Fruit fly (Drosophila melanogaster) whole organism, embryonic: ENCODE results near the gene CG11263.

Source experiments
- Abd-B ChIP-seq: fragments of 200-800 bp; sonication (Bioruptor generic); optimal IDR thresholded peaks from 2 replicates; lab custom pipeline; 2018; ENCODE audit warnings: missing biosample characterization, mild to moderate bottlenecking, missing genetic modification characterization, moderate library complexity
- Adf1 ChIP-seq: fragments of 200-800 bp; sonication (Bioruptor generic); IDR thresholded peaks from 2 replicates; pipeline ENCODE4 v1.3.6; 2022; ENCODE audit warnings: missing biosample characterization, missing genetic modification characterization
- Atf3 ChIP-seq: fragments of 200-800 bp; sonication (Bioruptor generic); optimal IDR thresholded peaks from 3 replicates; lab custom pipeline; 2016; ENCODE audit warnings: missing biosample characterization, missing genetic modification characterization
- CG10431 ChIP-seq: fragments of 200-800 bp; sonication (Bioruptor generic); optimal IDR thresholded peaks from 3 replicates; lab custom pipeline; 2018; ENCODE audit warnings: missing biosample characterization, mild to moderate bottlenecking, missing genetic modification characterization
- CG10543 ChIP-seq: fragments of 200-800 bp; sonication (Bioruptor generic); optimal IDR thresholded peaks from 3 replicates; lab custom pipeline; 2017; ENCODE audit warnings: missing biosample characterization, mild to moderate bottlenecking, missing genetic modification characterization, moderate library complexity
- CG11085 ChIP-seq: fragments of 200-800 bp; sonication (Bioruptor generic); IDR thresholded peaks from 2 replicates; pipeline ENCODE4 v1.3.6; 2022; ENCODE audit warnings: missing biosample characterization, missing genetic modification characterization
- CG11398 ChIP-seq: fragments of 200-800 bp; sonication (Bioruptor generic); optimal IDR thresholded peaks from 2 replicates; lab custom pipeline; 2016; ENCODE audit warnings: missing biosample characterization, missing genetic modification characterization
- CG11696 ChIP-seq: fragments of 200-800 bp; sonication (Bioruptor generic); IDR thresholded peaks from 2 replicates; pipeline ENCODE4 v1.3.6; 2022; ENCODE audit warnings: missing biosample characterization, missing genetic modification characterization
- CG12236 ChIP-seq: fragments of 200-800 bp; sonication (Bioruptor generic); optimal IDR thresholded peaks from 2 replicates; lab custom pipeline; 2016; ENCODE audit warnings: missing biosample characterization, missing genetic modification characterization
- CG13296 ChIP-seq: fragments of 200-800 bp; sonication (Bioruptor generic); optimal IDR thresholded peaks from 3 replicates; lab custom pipeline; 2018; ENCODE audit warnings: missing biosample characterization, mild to moderate bottlenecking, missing genetic modification characterization
- CG15601 ChIP-seq: fragments of 200-800 bp; sonication (Bioruptor generic); optimal IDR thresholded peaks from 3 replicates; lab custom pipeline; 2019; ENCODE audit warnings: missing biosample characterization, mild to moderate bottlenecking, missing genetic modification characterization, moderate library complexity
- CG15696 ChIP-seq: fragments of 200-800 bp; sonication (Bioruptor generic); optimal IDR thresholded peaks from 2 replicates; lab custom pipeline; 2019; ENCODE audit warnings: missing biosample characterization, mild to moderate bottlenecking, missing genetic modification characterization, moderate library complexity
- CG1603 ChIP-seq: fragments of 200-800 bp; sonication (Bioruptor generic); optimal IDR thresholded peaks from 2 replicates; lab custom pipeline; 2019; ENCODE audit warnings: missing biosample characterization, mild to moderate bottlenecking, missing genetic modification characterization, moderate library complexity
- CG17328 ChIP-seq: fragments of 200-800 bp; sonication (Bioruptor generic); IDR thresholded peaks from 2 replicates; pipeline ENCODE4 v1.3.6; 2022; ENCODE audit warnings: missing biosample characterization, missing genetic modification characterization
- CG17802 ChIP-seq: fragments of 200-800 bp; sonication (Bioruptor generic); optimal IDR thresholded peaks from 2 replicates; lab custom pipeline; 2018; ENCODE audit warnings: missing biosample characterization, mild to moderate bottlenecking, missing genetic modification characterization, moderate library complexity
- CG18619 ChIP-seq: fragments of 200-800 bp; sonication (Bioruptor generic); optimal IDR thresholded peaks from 3 replicates; lab custom pipeline; 2017; ENCODE audit warnings: missing biosample characterization, mild to moderate bottlenecking, missing genetic modification characterization
- CG3065 ChIP-seq: fragments of 200-800 bp; sonication (Bioruptor generic); optimal IDR thresholded peaks from 2 replicates; lab custom pipeline; 2016; ENCODE audit warnings: missing biosample characterization, missing genetic modification characterization
- CG33557 ChIP-seq: fragments of 200-800 bp; sonication (Bioruptor generic); optimal IDR thresholded peaks from 2 replicates; lab custom pipeline; 2019; ENCODE audit warnings: missing biosample characterization, mild to moderate bottlenecking, missing genetic modification characterization, moderate library complexity
- CG4360 ChIP-seq: fragments of 200-800 bp; sonication (Bioruptor generic); IDR thresholded peaks from 2 replicates; pipeline ENCODE4 v1.3.6; 2022; ENCODE audit warnings: missing biosample characterization, missing genetic modification characterization
- CG4707 ChIP-seq: fragments of 200-800 bp; sonication (Bioruptor generic); optimal IDR thresholded peaks from 2 replicates; lab custom pipeline; 2018; ENCODE audit warnings: missing biosample characterization, mild to moderate bottlenecking, missing genetic modification characterization, moderate library complexity
- CG4820 ChIP-seq: fragments of 200-800 bp; sonication (Bioruptor generic); optimal IDR thresholded peaks from 3 replicates; lab custom pipeline; 2016; ENCODE audit warnings: missing biosample characterization, missing genetic modification characterization
- CG6791 ChIP-seq: fragments of 200-800 bp; sonication (Bioruptor generic); IDR thresholded peaks from 3 replicates; pipeline ENCODE4 v1.3.6; 2022; ENCODE audit warnings: missing biosample characterization, missing genetic modification characterization; ENCODE audit not compliant: partially characterized antibody
- CG7928 ChIP-seq: fragments of 200-800 bp; sonication (Bioruptor generic); optimal IDR thresholded peaks from 2 replicates; lab custom pipeline; 2017; ENCODE audit warnings: missing biosample characterization, mild to moderate bottlenecking, missing genetic modification characterization
- CG7963 ChIP-seq: fragments of 200-800 bp; sonication (Bioruptor generic); IDR thresholded peaks from 3 replicates; pipeline ENCODE4 v1.3.6; 2022; ENCODE audit warnings: missing biosample characterization, missing genetic modification characterization; ENCODE audit not compliant: partially characterized antibody
- CG8290 ChIP-seq, 3 experiments: fragments of 200-800 bp; sonication (Bioruptor generic); optimal IDR thresholded peaks; 2 replicates each; lab custom pipeline; 2016 to 2019; ENCODE audit warnings: missing biosample characterization in 3 of 3, missing genetic modification characterization in 3 of 3, mild to moderate bottlenecking in 2 of 3, moderate library complexity in 1 of 3
- CG9437 ChIP-seq: fragments of 200-800 bp; sonication (Bioruptor generic); optimal IDR thresholded peaks from 2 replicates; lab custom pipeline; 2018; ENCODE audit warnings: missing biosample characterization, mild to moderate bottlenecking, missing genetic modification characterization
- CG9727 ChIP-seq: fragments of 200-800 bp; sonication (Bioruptor generic); optimal IDR thresholded peaks from 3 replicates; lab custom pipeline; 2017; ENCODE audit warnings: missing biosample characterization, mild to moderate bottlenecking, missing genetic modification characterization
- Chrac-16 ChIP-seq: fragments of 200-800 bp; sonication (Bioruptor generic); optimal IDR thresholded peaks from 3 replicates; lab custom pipeline; 2016; ENCODE audit warnings: missing biosample characterization, missing genetic modification characterization
- CrebB ChIP-seq: fragments of 200-800 bp; sonication (Bioruptor generic); optimal IDR thresholded peaks from 3 replicates; lab custom pipeline; 2018; ENCODE audit warnings: missing biosample characterization, mild to moderate bottlenecking, missing genetic modification characterization
- Dll ChIP-seq: fragments of 200-800 bp; sonication (Bioruptor generic); IDR thresholded peaks from 4 replicates; pipeline ENCODE4 v1.3.6; 2022; ENCODE audit warnings: missing biosample characterization, missing genetic modification characterization; ENCODE audit not compliant: partially characterized antibody
- NC2β ChIP-seq: fragments of 200-800 bp; sonication (Bioruptor generic); optimal IDR thresholded peaks from 2 replicates; lab custom pipeline; 2016; ENCODE audit warnings: missing biosample characterization, missing genetic modification characterization
- Nf-YB ChIP-seq: fragments of 200-800 bp; sonication (Bioruptor generic); optimal IDR thresholded peaks from 3 replicates; lab custom pipeline; 2019; ENCODE audit warnings: missing biosample characterization, mild to moderate bottlenecking, missing genetic modification characterization, moderate library complexity
- Side ChIP-seq: fragments of 200-800 bp; sonication (Bioruptor generic); optimal IDR thresholded peaks from 2 replicates; lab custom pipeline; 2016; ENCODE audit warnings: missing biosample characterization, missing genetic modification characterization
- Sox102F ChIP-seq: fragments of 200-800 bp; sonication (Bioruptor generic); optimal IDR thresholded peaks from 2 replicates; lab custom pipeline; 2018; ENCODE audit warnings: missing biosample characterization, mild to moderate bottlenecking, missing genetic modification characterization, moderate library complexity
- bbx ChIP-seq: fragments of 200-800 bp; sonication (Bioruptor generic); IDR thresholded peaks from 2 replicates; pipeline ENCODE4 v1.3.6; 2022; ENCODE audit warnings: missing biosample characterization, missing genetic modification characterization; ENCODE audit not compliant: partially characterized antibody
- bcd ChIP-seq: fragments of 200-800 bp; sonication (Bioruptor generic); optimal IDR thresholded peaks from 2 replicates; lab custom pipeline; 2017; ENCODE audit warnings: missing biosample characterization, mild to moderate bottlenecking, missing genetic modification characterization
- crol ChIP-seq: fragments of 200-800 bp; sonication (Bioruptor generic); IDR thresholded peaks from 2 replicates; pipeline ENCODE4 v1.3.6; 2022; ENCODE audit warnings: missing biosample characterization, missing genetic modification characterization
- fd64A ChIP-seq: fragments of 200-800 bp; sonication (Bioruptor generic); optimal IDR thresholded peaks from 3 replicates; lab custom pipeline; 2018; ENCODE audit warnings: missing biosample characterization, mild to moderate bottlenecking, missing genetic modification characterization
- nom ChIP-seq: fragments of 200-800 bp; sonication (Bioruptor generic); optimal IDR thresholded peaks from 2 replicates; lab custom pipeline; 2017; ENCODE audit warnings: missing biosample characterization, missing genetic modification characterization, mild to moderate bottlenecking, moderate library complexity, missing genetic modification reagents
- odd ChIP-seq: fragments of 200-800 bp; sonication (Bioruptor generic); optimal IDR thresholded peaks from 2 replicates; lab custom pipeline; 2017; ENCODE audit warnings: missing biosample characterization, mild to moderate bottlenecking, missing genetic modification characterization
- pan ChIP-seq, 4 experiments: fragments of >200 bp in 3 of 4; fragments of 200-800 bp in 1 of 4; sonication (Bioruptor generic) in 1 of 4; optimal IDR thresholded peaks in 3 of 4; IDR thresholded peaks in 1 of 4; 2 replicates each; pipeline versions ENCODE4 v1.3.6 to Lab custom; 2017 to 2022; ENCODE audit warnings: missing biosample characterization in 2 of 4, missing genetic modification characterization in 2 of 4, mixed read lengths in 1 of 4
- rib ChIP-seq: fragments of 200-800 bp; sonication (Bioruptor generic); IDR thresholded peaks from 2 replicates; pipeline ENCODE4 v1.3.6; 2022; ENCODE audit warnings: missing biosample characterization, missing genetic modification characterization
- sd ChIP-seq: fragments of 200-800 bp; sonication (Bioruptor generic); optimal IDR thresholded peaks from 3 replicates; lab custom pipeline; 2018; ENCODE audit warnings: missing biosample characterization, mild to moderate bottlenecking, missing genetic modification characterization, moderate library complexity
- shn ChIP-seq: fragments of 200-800 bp; sonication (Bioruptor generic); optimal IDR thresholded peaks from 3 replicates; lab custom pipeline; 2016; ENCODE audit warnings: missing biosample characterization, missing genetic modification characterization
- slou ChIP-seq: fragments of 200-800 bp; sonication (Bioruptor generic); optimal IDR thresholded peaks from 3 replicates; lab custom pipeline; 2016; ENCODE audit warnings: missing biosample characterization, missing genetic modification characterization
- tx ChIP-seq: fragments of 200-800 bp; sonication (Bioruptor generic); optimal IDR thresholded peaks from 2 replicates; lab custom pipeline; 2016; ENCODE audit warnings: missing biosample characterization, missing genetic modification characterization
- wek ChIP-seq: fragments of 200-800 bp; sonication (Bioruptor generic); optimal IDR thresholded peaks from 3 replicates; lab custom pipeline; 2018; ENCODE audit warnings: missing biosample characterization, mild to moderate bottlenecking, missing genetic modification characterization, moderate library complexity

Gene CG11263

DNA sequence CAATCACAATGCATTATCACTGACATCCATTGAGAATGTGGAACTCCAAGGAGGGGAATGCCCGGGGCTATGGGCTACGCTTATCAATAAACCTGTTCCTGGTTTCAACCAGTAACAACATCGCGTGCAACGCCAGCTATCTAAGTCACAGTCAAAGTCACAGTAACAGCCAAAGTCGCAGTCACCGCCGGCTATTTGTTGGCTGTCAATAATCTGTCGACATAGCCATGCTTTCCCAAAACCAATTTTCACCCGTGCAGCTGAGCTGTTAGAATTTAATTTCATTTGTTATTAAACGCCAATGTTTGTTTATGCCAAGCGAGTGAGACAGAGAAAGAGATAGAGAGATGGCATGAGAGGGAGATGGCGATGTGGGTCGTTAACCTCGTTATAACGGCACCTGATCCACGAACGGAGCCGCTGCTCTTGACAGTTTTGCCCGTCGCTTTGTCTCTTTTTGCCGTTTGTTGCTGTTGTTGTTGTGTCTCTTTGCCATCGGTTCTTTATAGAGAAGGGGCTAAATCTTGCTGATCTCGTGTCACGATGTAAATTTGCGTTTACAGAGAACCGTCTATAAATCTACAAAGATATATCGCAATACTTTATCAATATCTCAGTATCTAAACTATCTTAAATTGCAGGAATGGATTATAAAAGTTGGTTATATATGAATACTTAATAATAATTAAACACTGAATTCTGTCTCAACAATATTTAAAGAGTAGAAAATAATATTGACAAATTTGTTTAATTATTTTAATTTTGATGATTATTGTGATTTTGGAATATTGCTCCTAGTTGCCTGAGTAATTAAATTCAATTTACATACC is 25.7 kb downstream of the CG11263 start (continued):
- peak; percentile 5 for TF ChIP-seq CG33557
- TF ChIP-seq slou (GFP tag; lab: Kevin White, UChicago) = no peak
- 0 out of 2 replicates have a peak, but pooled peaks have one; percentile 44 for TF ChIP-seq CG17328 (GFP tag; lab: Robert Waterston, UW)
- TF ChIP-seq Chrac-16 (GFP tag; lab: Kevin White, UChicago) = peak; percentile 6
- TF ChIP-seq Nf-YB (GFP tag; lab: Kevin White, UChicago) = peak; percentile 13
- peak; percentile 22 for TF ChIP-seq sd (tag; lab: Kevin White, UChicago)
- no peak for TF ChIP-seq CG11085 (GFP tag; lab: Robert Waterston, UW)
- no peak for TF ChIP-seq Side (GFP tag; lab: Kevin White, UChicago)
- no peak for TF ChIP-seq odd (GFP tag; lab: Kevin White, UChicago)
- TF ChIP-seq Dll (GFP tag; lab: Robert Waterston, UW) = peak; percentile 72
- TF ChIP-seq crol (GFP tag; lab: Robert Waterston, UW) = peak; percentile 24; the same call in 1 of the 2 replicates
- peak; percentile 36 for TF ChIP-seq wek (GFP tag; lab: Kevin White, UChicago)
- TF ChIP-seq tx (GFP tag; lab: Kevin White, UChicago) = no peak
- TF ChIP-seq Adf1 (GFP tag; lab: Robert Waterston, UW) = no peak
- TF ChIP-seq CrebB (tag; lab: Kevin White, UChicago) = no peak
- no peak for TF ChIP-seq CG3065 (GFP tag; lab: Kevin White, UChicago)
- no peak for TF ChIP-seq nom
- no peak for TF ChIP-seq CG7928 (GFP tag; lab: Kevin White, UChicago)
- TF ChIP-seq CG15601 (tag; lab: Kevin White, UChicago) = peak; percentile 93
- TF ChIP-seq CG7963 = no peak
- TF ChIP-seq CG17802 = no peak
- TF ChIP-seq CG9437 = peak; percentile 40
- TF ChIP-seq CG12236 (GFP tag; lab: Kevin White, UChicago) = no peak
- no peak for TF ChIP-seq rib (GFP tag; lab: Robert Waterston, UW)
- TF ChIP-seq CG1603 (tag; lab: Kevin White, UChicago) = peak; percentile 51
- peak; percentile 59 for TF ChIP-seq CG4707 (GFP tag; lab: Kevin White, UChicago)
- TF ChIP-seq CG11696 (GFP tag; lab: Robert Waterston, UW) = no peak
- TF ChIP-seq CG4820 (GFP tag; lab: Kevin White, UChicago) = peak; percentile 13
- peak; percentile 2 for TF ChIP-seq CG11398 (GFP tag; lab: Kevin White, UChicago)
- peak; percentile 60 for TF ChIP-seq CG9727 (GFP tag; lab: Kevin White, UChicago)
- no peak for TF ChIP-seq Sox102F
- TF ChIP-seq CG6791 (GFP tag; lab: Robert Waterston, UW) = peak; percentile 50; the same call in 1 of the 3 replicates
- peak; percentile 33 for TF ChIP-seq CG10431 (GFP tag; lab: Kevin White, UChicago)
- TF ChIP-seq CG18619 (GFP tag; lab: Kevin White, UChicago) = no peak
- peak; percentile 21 for TF ChIP-seq Abd-B (GFP tag; lab: Kevin White, UChicago)
- TF ChIP-seq shn (GFP tag; lab: Kevin White, UChicago) = no peak
- TF ChIP-seq bcd (GFP tag; lab: Kevin White, UChicago) = peak; percentile 3
- no peak for TF ChIP-seq CG8290 (GFP tag; optimal IDR thresholded peaks at IDR 0.05; lab: Kevin White, UChicago)
- peak in 1 of 2 experiments; percentile 61 for TF ChIP-seq CG8290 (tag; optimal IDR thresholded peaks at IDR 0.05; lab: Kevin White, UChicago)
- TF ChIP-seq CG10543 (GFP tag; lab: Kevin White, UChicago) = no peak
- peak; percentile 28 for TF ChIP-seq CG15696 (tag; lab: Kevin White, UChicago)
- peak; percentile 84 for TF ChIP-seq CG4360 (GFP tag; lab: Robert Waterston, UW)
- peak; percentile 67 for TF ChIP-seq fd64A
- TF ChIP-seq pan (optimal IDR thresholded peaks at IDR 0.05; lab: Kevin White, UChicago) = no peak
- TF ChIP-seq pan (GFP tag; optimal IDR thresholded peaks at IDR 0.05 in 1 of 2, IDR thresholded peaks at IDR 0.05 in 1 of 2) = no peak
- no peak for TF ChIP-seq Atf3 (GFP tag; lab: Kevin White, UChicago)
- peak; percentile 26 for TF ChIP-seq NC2β (GFP tag; lab: Kevin White, UChicago)
- TF ChIP-seq bbx (GFP tag; lab: Robert Waterston, UW) = 0 out of 2 replicates have a peak, but pooled peaks have one; percentile 26
- no peak for TF ChIP-seq CG13296 (GFP tag; lab: Kevin White, UChicago)
